Fruit fly (Drosophila melanogaster) whole organism, embryonic: ENCODE data around the gene CG14507.

Experiments
- CG14050 ChIP-seq: fragments of 200-800 bp; sonication (Bioruptor generic); IDR thresholded peaks from 3 replicates; pipeline ENCODE4 v1.3.6; 2022; ENCODE audit warnings: missing biosample characterization, missing genetic modification characterization
- CG15073 ChIP-seq: fragments of 200-800 bp; sonication (Bioruptor generic); optimal IDR thresholded peaks from 2 replicates; lab custom pipeline; 2016; ENCODE audit warnings: missing biosample characterization, missing genetic modification characterization
- CG1529 ChIP-seq: fragments of 200-800 bp; sonication (Bioruptor generic); optimal IDR thresholded peaks from 3 replicates; lab custom pipeline; 2018; ENCODE audit warnings: missing biosample characterization, missing genetic modification characterization
- Dip3 ChIP-seq: fragments of 200-800 bp; sonication (Bioruptor generic); optimal IDR thresholded peaks from 3 replicates; lab custom pipeline; 2016; ENCODE audit warnings: missing biosample characterization, missing genetic modification characterization
- gsb ChIP-seq: fragments of 200-800 bp; sonication (Bioruptor generic); IDR thresholded peaks from 2 replicates; pipeline ENCODE4 v1.3.6; 2022; ENCODE audit warnings: missing biosample characterization, missing genetic modification characterization

DNA sequence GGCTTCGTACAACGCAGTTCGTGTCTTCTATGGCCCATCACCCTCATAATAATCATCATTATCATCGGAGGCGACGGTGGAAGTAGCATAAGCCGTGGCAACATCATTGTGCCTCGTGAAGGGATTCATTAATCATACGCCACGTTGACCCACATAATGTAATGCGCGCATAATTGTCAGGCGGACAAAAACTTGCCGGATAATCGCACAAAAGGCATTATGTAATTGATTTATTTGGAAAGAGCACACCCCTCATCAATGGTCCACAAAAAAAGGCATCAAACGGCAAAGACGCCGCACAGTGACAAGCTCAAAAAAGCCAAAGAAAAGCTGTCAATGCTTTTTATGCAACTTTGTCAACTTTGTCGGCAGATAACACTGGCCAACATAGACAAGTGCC is 29.2 kb downstream of the CG14507 start:
- TF ChIP-seq CG14050 (no peak), Dip3 (no peak), gsb (GFP tag; lab: Robert Waterston, UW) (no peak), CG15073 (no peak), CG1529 (no peak)
